Fruit fly (Drosophila melanogaster) whole organism, embryonic: ENCODE data around the gene CG17786.

Experiments
- Abd-B ChIP-seq: fragments of 200-800 bp; sonication (Bioruptor generic); optimal IDR thresholded peaks from 2 replicates; lab custom pipeline; 2018; ENCODE audit warnings: missing biosample characterization, mild to moderate bottlenecking, missing genetic modification characterization, moderate library complexity
- BEAF-32 ChIP-seq: fragments of 200-800 bp; sonication (Bioruptor generic); optimal IDR thresholded peaks from 3 replicates; lab custom pipeline; 2017; ENCODE audit warnings: missing biosample characterization, missing genetic modification characterization, mild to moderate bottlenecking, moderate library complexity, missing genetic modification reagents
- CG12104 ChIP-seq: fragments of 200-800 bp; sonication (Bioruptor generic); optimal IDR thresholded peaks from 3 replicates; lab custom pipeline; 2016; ENCODE audit warnings: missing biosample characterization, missing genetic modification characterization
- CG12659 ChIP-seq: fragments of 200-800 bp; sonication (Bioruptor generic); optimal IDR thresholded peaks from 3 replicates; lab custom pipeline; 2017; ENCODE audit warnings: mild to moderate bottlenecking, missing biosample characterization, missing genetic modification reagents, missing genetic modification characterization
- CG17385 ChIP-seq: fragments of 200-800 bp; sonication (Bioruptor generic); optimal IDR thresholded peaks from 3 replicates; lab custom pipeline; 2018; ENCODE audit warnings: missing biosample characterization, mild to moderate bottlenecking, missing genetic modification characterization
- CG1792 ChIP-seq: fragments of 200-800 bp; sonication (Bioruptor generic); optimal IDR thresholded peaks from 2 replicates; lab custom pipeline; 2016; ENCODE audit warnings: missing biosample characterization, missing genetic modification characterization
- CG18262 ChIP-seq: fragments of 200-800 bp; optimal IDR thresholded peaks from 3 replicates; lab custom pipeline; 2019; ENCODE audit warnings: missing biosample characterization, mild to moderate bottlenecking, missing genetic modification characterization, moderate library complexity
- CG2116 ChIP-seq: fragments of 200-800 bp; sonication (Bioruptor generic); optimal IDR thresholded peaks from 3 replicates; lab custom pipeline; 2018; ENCODE audit warnings: missing biosample characterization, mild to moderate bottlenecking, missing genetic modification characterization
- CG2199 ChIP-seq: fragments of 200-800 bp; sonication (Bioruptor generic); IDR thresholded peaks from 3 replicates; pipeline ENCODE4 v1.3.6; 2022; ENCODE audit warnings: missing biosample characterization, missing genetic modification characterization
- CG30020 ChIP-seq: fragments of 200-800 bp; optimal IDR thresholded peaks from 2 replicates; lab custom pipeline; 2019; ENCODE audit warnings: missing biosample characterization, mild to moderate bottlenecking, missing genetic modification characterization, moderate library complexity
- CG3065 ChIP-seq: fragments of 200-800 bp; sonication (Bioruptor generic); optimal IDR thresholded peaks from 2 replicates; lab custom pipeline; 2016; ENCODE audit warnings: missing biosample characterization, missing genetic modification characterization
- CG33557 ChIP-seq: fragments of 200-800 bp; sonication (Bioruptor generic); optimal IDR thresholded peaks from 2 replicates; lab custom pipeline; 2019; ENCODE audit warnings: missing biosample characterization, mild to moderate bottlenecking, missing genetic modification characterization, moderate library complexity
- CG5180 ChIP-seq: fragments of 200-800 bp; sonication (Bioruptor generic); optimal IDR thresholded peaks from 3 replicates; lab custom pipeline; 2017; ENCODE audit warnings: missing biosample characterization, missing genetic modification characterization, mild to moderate bottlenecking, moderate library complexity, missing genetic modification reagents
- CG6689 ChIP-seq: fragments of 200-800 bp; sonication (Bioruptor generic); IDR thresholded peaks from 2 replicates; pipeline ENCODE4 v1.3.6; 2022; ENCODE audit warnings: missing biosample characterization, missing genetic modification characterization
- CG6791 ChIP-seq: fragments of 200-800 bp; sonication (Bioruptor generic); IDR thresholded peaks from 3 replicates; pipeline ENCODE4 v1.3.6; 2022; ENCODE audit warnings: missing biosample characterization, missing genetic modification characterization; ENCODE audit not compliant: partially characterized antibody
- CG7987 ChIP-seq: fragments of 200-800 bp; sonication (Bioruptor generic); optimal IDR thresholded peaks from 2 replicates; lab custom pipeline; 2018; ENCODE audit warnings: missing biosample characterization, mild to moderate bottlenecking, missing genetic modification characterization, moderate library complexity
- CG9437 ChIP-seq: fragments of 200-800 bp; sonication (Bioruptor generic); optimal IDR thresholded peaks from 2 replicates; lab custom pipeline; 2018; ENCODE audit warnings: missing biosample characterization, mild to moderate bottlenecking, missing genetic modification characterization
- E2f2 ChIP-seq: fragments of 200-800 bp; sonication (Bioruptor generic); IDR thresholded peaks from 2 replicates; pipeline ENCODE4 v1.3.6; 2022; ENCODE audit warnings: missing biosample characterization, missing genetic modification characterization
- Elba2 ChIP-seq: fragments of 200-800 bp; sonication (Bioruptor generic); optimal IDR thresholded peaks from 3 replicates; lab custom pipeline; 2016; ENCODE audit warnings: missing biosample characterization, missing genetic modification characterization
- Ets65A ChIP-seq: fragments of 200-800 bp; sonication (Bioruptor generic); peaks from one replicate; lab custom pipeline; 2016; ENCODE audit warnings: missing biosample characterization, missing genetic modification characterization
- HLH54F ChIP-seq: fragments of 200-800 bp; sonication (Bioruptor generic); optimal IDR thresholded peaks from 3 replicates; lab custom pipeline; 2016; ENCODE audit warnings: missing biosample characterization, missing genetic modification characterization
- Hand ChIP-seq: fragments of 200-800 bp; sonication (Bioruptor generic); optimal IDR thresholded peaks from 2 replicates; lab custom pipeline; 2017; ENCODE audit warnings: mild to moderate bottlenecking, missing biosample characterization, missing genetic modification reagents, missing genetic modification characterization
- HmgZ ChIP-seq: fragments of 200-800 bp; sonication (Bioruptor generic); optimal IDR thresholded peaks from 2 replicates; lab custom pipeline; 2018; ENCODE audit warnings: missing biosample characterization, mild to moderate bottlenecking, missing genetic modification characterization
- Meics ChIP-seq: fragments of 200-800 bp; sonication (Bioruptor generic); optimal IDR thresholded peaks from 2 replicates; lab custom pipeline; 2017; ENCODE audit warnings: missing biosample characterization, mild to moderate bottlenecking, missing genetic modification characterization
- Mes4 ChIP-seq: fragments of 200-800 bp; sonication (Bioruptor generic); optimal IDR thresholded peaks from 2 replicates; lab custom pipeline; 2016; ENCODE audit warnings: missing biosample characterization, missing genetic modification characterization
- Nf-YC ChIP-seq: fragments of 200-800 bp; optimal IDR thresholded peaks from 3 replicates; lab custom pipeline; 2019; ENCODE audit warnings: missing biosample characterization, mild to moderate bottlenecking, missing genetic modification characterization, moderate library complexity
- Oaz ChIP-seq: fragments of 200-800 bp; sonication (Bioruptor generic); IDR thresholded peaks from 2 replicates; pipeline ENCODE4 v1.3.6; 2022; ENCODE audit warnings: missing biosample characterization, missing genetic modification characterization
- Opbp ChIP-seq: fragments of 200-800 bp; sonication (Bioruptor generic); IDR thresholded peaks from 3 replicates; pipeline ENCODE4 v1.3.6; 2022; ENCODE audit warnings: missing biosample characterization, missing genetic modification characterization; ENCODE audit not compliant: partially characterized antibody
- Sox102F ChIP-seq: fragments of 200-800 bp; sonication (Bioruptor generic); optimal IDR thresholded peaks from 2 replicates; lab custom pipeline; 2018; ENCODE audit warnings: missing biosample characterization, mild to moderate bottlenecking, missing genetic modification characterization, moderate library complexity
- Ssrp ChIP-seq: fragments of 200-800 bp; sonication (Bioruptor generic); optimal IDR thresholded peaks from 2 replicates; lab custom pipeline; 2018; ENCODE audit warnings: missing biosample characterization, mild to moderate bottlenecking, missing genetic modification characterization, moderate library complexity
- ap ChIP-seq: fragments of 200-800 bp; sonication (Bioruptor generic); IDR thresholded peaks from 2 replicates; pipeline ENCODE4 v1.3.6; 2022; ENCODE audit warnings: missing biosample characterization, missing genetic modification characterization
- bsh ChIP-seq, 2 experiments: fragments of 200-800 bp; sonication (Bioruptor generic); optimal IDR thresholded peaks; 2 replicates each; lab custom pipeline; 2017 to 2018; ENCODE audit warnings: mild to moderate bottlenecking in 2 of 2, missing biosample characterization in 2 of 2, missing genetic modification characterization in 2 of 2, moderate library complexity in 1 of 2
- dmrt99B ChIP-seq: fragments of 200-800 bp; sonication (Bioruptor generic); optimal IDR thresholded peaks from 2 replicates; lab custom pipeline; 2018; ENCODE audit warnings: missing biosample characterization, mild to moderate bottlenecking, missing genetic modification characterization, moderate library complexity
- dysf ChIP-seq: fragments of 200-800 bp; sonication (Bioruptor generic); IDR thresholded peaks from 3 replicates; pipeline ENCODE4 v1.3.6; 2022; ENCODE audit warnings: missing biosample characterization, missing genetic modification characterization
- ems ChIP-seq: fragments of 200-800 bp; sonication (Bioruptor generic); optimal IDR thresholded peaks from 3 replicates; lab custom pipeline; 2016; ENCODE audit warnings: missing biosample characterization, missing genetic modification characterization
- en ChIP-seq: fragments of 200-800 bp; sonication (Bioruptor generic); optimal IDR thresholded peaks from 2 replicates; lab custom pipeline; 2016; ENCODE audit warnings: missing biosample characterization, missing genetic modification characterization
- eve ChIP-seq, 2 experiments: fragments of >200 bp; optimal IDR thresholded peaks; 2 replicates each; lab custom pipeline; 2017; ENCODE audit warnings: missing biosample characterization in 2 of 2, missing genetic modification characterization in 2 of 2
- fd64A ChIP-seq: fragments of 200-800 bp; sonication (Bioruptor generic); optimal IDR thresholded peaks from 3 replicates; lab custom pipeline; 2018; ENCODE audit warnings: missing biosample characterization, mild to moderate bottlenecking, missing genetic modification characterization
- jigr1 ChIP-seq: fragments of 200-800 bp; sonication (Bioruptor generic); IDR thresholded peaks from 3 replicates; pipeline ENCODE4 v1.3.6; 2022; ENCODE audit warnings: missing biosample characterization, missing genetic modification characterization
- jumu ChIP-seq: fragments of 200-800 bp; sonication (Bioruptor generic); optimal IDR thresholded peaks from 3 replicates; lab custom pipeline; 2016; ENCODE audit warnings: missing biosample characterization, missing genetic modification characterization
- lilli ChIP-seq: fragments of 200-800 bp; sonication (Bioruptor generic); optimal IDR thresholded peaks from 3 replicates; lab custom pipeline; 2016; ENCODE audit warnings: missing biosample characterization, missing genetic modification characterization
- nau ChIP-seq: fragments of 200-800 bp; sonication (Bioruptor generic); optimal IDR thresholded peaks from 3 replicates; lab custom pipeline; 2017; ENCODE audit warnings: missing biosample characterization, mild to moderate bottlenecking, missing genetic modification characterization, missing genetic modification reagents
- nmo ChIP-seq: fragments of 200-800 bp; sonication (Bioruptor generic); optimal IDR thresholded peaks from 2 replicates; lab custom pipeline; 2018; ENCODE audit warnings: missing biosample characterization, mild to moderate bottlenecking, missing genetic modification characterization, moderate library complexity
- org-1 ChIP-seq: fragments of 200-800 bp; sonication (Bioruptor generic); optimal IDR thresholded peaks from 2 replicates; lab custom pipeline; 2017; ENCODE audit warnings: missing biosample characterization, missing genetic modification characterization
- pfk ChIP-seq: fragments of 200-800 bp; sonication (Bioruptor generic); optimal IDR thresholded peaks from 2 replicates; lab custom pipeline; 2018; ENCODE audit warnings: missing biosample characterization, mild to moderate bottlenecking, missing genetic modification characterization, moderate library complexity
- salm ChIP-seq: fragments of 200-800 bp; sonication (Bioruptor generic); optimal IDR thresholded peaks from 2 replicates; lab custom pipeline; 2018; ENCODE audit warnings: missing biosample characterization, mild to moderate bottlenecking, missing genetic modification characterization
- sens ChIP-seq: fragments of 200-800 bp; sonication (Bioruptor generic); peaks from one replicate; lab custom pipeline; 2016; ENCODE audit warnings: missing biosample characterization, missing genetic modification characterization
- sens-2 ChIP-seq: fragments of 200-800 bp; sonication (Bioruptor generic); IDR thresholded peaks from 2 replicates; pipeline ENCODE4 v1.3.6; 2022; ENCODE audit warnings: missing biosample characterization, missing genetic modification characterization
- sr ChIP-seq: fragments of 200-800 bp; sonication (Bioruptor generic); IDR thresholded peaks from 3 replicates; pipeline ENCODE4 v1.3.6; 2022; ENCODE audit warnings: missing biosample characterization, missing genetic modification characterization
- tap ChIP-seq: fragments of 200-800 bp; optimal IDR thresholded peaks from 3 replicates; lab custom pipeline; 2019; ENCODE audit warnings: missing biosample characterization, mild to moderate bottlenecking, missing genetic modification characterization, moderate library complexity
- twi ChIP-seq: fragments of 200-800 bp; optimal IDR thresholded peaks from 2 replicates; lab custom pipeline; 2019; ENCODE audit warnings: missing biosample characterization, mild to moderate bottlenecking, missing genetic modification characterization, moderate library complexity

Gene CG17786

dm6 chr3R:24205935-24206334, 12.6 kb downstream of the CG17786 start (continued):
- TF ChIP-seq Oaz (GFP tag; lab: Robert Waterston, UW) (no peak), Ssrp (peak; percentile 38), jumu (GFP tag; lab: Kevin White, UChicago) (no peak), CG5180 (GFP tag; lab: Kevin White, UChicago) (peak; percentile 14), Hand (GFP tag; lab: Kevin White, UChicago) (no peak), sens-2 (no peak), CG12659 (GFP tag; lab: Kevin White, UChicago) (peak; percentile 27), eve (GFP tag; optimal IDR thresholded peaks at IDR 0.05; lab: Kevin White, UChicago) (no peak), Opbp (GFP tag; lab: Robert Waterston, UW) (no peak), salm (no peak), Nf-YC (no peak), tap (tag; lab: Kevin White, UChicago) (peak; percentile 11), ap (GFP tag; lab: Robert Waterston, UW) (no peak; the same call in 1 of the 2 replicates), CG18262 (tag; lab: Kevin White, UChicago) (peak; percentile 57), CG2199 (GFP tag; lab: Robert Waterston, UW) (no peak), Abd-B (GFP tag; lab: Kevin White, UChicago) (peak; percentile 1), HmgZ (no peak), jigr1 (GFP tag; lab: Robert Waterston, UW) (0 out of 3 replicates have a peak, but pooled peaks have one; percentile 23), nmo (peak; percentile 54), en (GFP tag; lab: Kevin White, UChicago) (no peak), bsh (GFP tag; optimal IDR thresholded peaks at IDR 0.05; lab: Kevin White, UChicago) (no peak), Elba2 (GFP tag; lab: Kevin White, UChicago) (no peak), CG30020 (no peak), CG12104 (GFP tag; lab: Kevin White, UChicago) (no peak), CG6689 (peak; percentile 38; the same call in 1 of the 2 replicates), CG6791 (GFP tag; lab: Robert Waterston, UW) (no peak), CG7987 (no peak), twi (tag; lab: Kevin White, UChicago) (no peak), org-1 (GFP tag; lab: Kevin White, UChicago) (peak; percentile 23), dmrt99B (tag; lab: Kevin White, UChicago) (peak; percentile 74), CG2116 (GFP tag; lab: Kevin White, UChicago) (no peak), Mes4 (GFP tag; lab: Kevin White, UChicago) (no peak), BEAF-32 (GFP tag; lab: Kevin White, UChicago) (no peak), ems (GFP tag; lab: Kevin White, UChicago) (no peak), fd64A (GFP tag; lab: Kevin White, UChicago) (no peak), sr (GFP tag; lab: Robert Waterston, UW) (no peak), Meics (GFP tag; lab: Kevin White, UChicago) (peak; percentile 18), CG1792 (GFP tag; lab: Kevin White, UChicago) (no peak), CG33557 (GFP tag; lab: Kevin White, UChicago) (no peak), Sox102F (GFP tag; lab: Kevin White, UChicago) (peak; percentile 65), lilli (GFP tag; lab: Kevin White, UChicago) (no peak), CG9437 (GFP tag; lab: Kevin White, UChicago) (peak; percentile 51), Ets65A (GFP tag; lab: Kevin White, UChicago) (no peak), CG3065 (no peak), dysf (0 out of 3 replicates have a peak, but pooled peaks have one; percentile 23), pfk (GFP tag; lab: Kevin White, UChicago) (no peak), nau (peak; percentile 26), HLH54F (GFP tag; lab: Kevin White, UChicago) (no peak), CG17385 (GFP tag; lab: Kevin White, UChicago) (peak; percentile 25), sens (no peak), E2f2 (GFP tag; lab: Robert Waterston, UW) (no peak)
